Fruit fly (Drosophila melanogaster) whole organism, prepupa: Measurements from ENCODE around the gene Kul.

Source experiments
- Blimp-1 ChIP-seq: fragments of 200-800 bp; sonication (Bioruptor generic); optimal IDR thresholded peaks from 3 replicates; lab custom pipeline; 2017; ENCODE audit warnings: missing biosample characterization, missing genetic modification characterization, mild to moderate bottlenecking, moderate library complexity, missing genetic modification reagents
- CG10631 ChIP-seq: fragments of 200-800 bp; sonication (Bioruptor generic); optimal IDR thresholded peaks from 2 replicates; lab custom pipeline; 2016; ENCODE audit warnings: missing biosample characterization, missing genetic modification characterization
- CG11294 ChIP-seq: fragments of 200-800 bp; sonication (Bioruptor generic); IDR thresholded peaks from 2 replicates; pipeline ENCODE4 v1.3.6; 2022; ENCODE audit warnings: missing biosample characterization, missing genetic modification characterization
- CG11762 ChIP-seq: fragments of 200-800 bp; sonication (Bioruptor generic); optimal IDR thresholded peaks from 3 replicates; lab custom pipeline; 2016; ENCODE audit warnings: missing biosample characterization, missing genetic modification characterization; ENCODE audit not compliant: insufficient read depth
- CG11902 ChIP-seq: fragments of 200-800 bp; sonication (Bioruptor generic); optimal IDR thresholded peaks from 3 replicates; lab custom pipeline; 2016; ENCODE audit warnings: missing biosample characterization, missing genetic modification characterization
- CG15336 ChIP-seq: fragments of 200-800 bp; sonication (Bioruptor generic); IDR thresholded peaks from 2 replicates; pipeline ENCODE4 v1.3.6; 2022; ENCODE audit warnings: missing biosample characterization, missing genetic modification characterization
- CG1621 ChIP-seq: fragments of 200-800 bp; sonication (Bioruptor generic); optimal IDR thresholded peaks from 3 replicates; lab custom pipeline; 2018; ENCODE audit warnings: missing biosample characterization, mild to moderate bottlenecking, missing genetic modification characterization
- CG16779 ChIP-seq: fragments of 200-800 bp; sonication (Bioruptor generic); optimal IDR thresholded peaks from 3 replicates; lab custom pipeline; 2017; ENCODE audit warnings: missing biosample characterization, mild to moderate bottlenecking, missing genetic modification characterization
- CG3032 ChIP-seq: fragments of 200-800 bp; optimal IDR thresholded peaks from 2 replicates; lab custom pipeline; 2019; ENCODE audit warnings: missing biosample characterization, mild to moderate bottlenecking, missing genetic modification characterization, moderate library complexity
- CG32006 ChIP-seq: fragments of 200-800 bp; sonication (Bioruptor generic); optimal IDR thresholded peaks from 3 replicates; lab custom pipeline; 2017; ENCODE audit warnings: missing biosample characterization, mild to moderate bottlenecking, missing genetic modification characterization
- CG34406 ChIP-seq: fragments of 200-800 bp; sonication (Bioruptor generic); optimal IDR thresholded peaks from 3 replicates; lab custom pipeline; 2016; ENCODE audit warnings: missing biosample characterization, missing genetic modification characterization
- CG3919 ChIP-seq: fragments of 200-800 bp; sonication (Bioruptor generic); optimal IDR thresholded peaks from 3 replicates; lab custom pipeline; 2016; ENCODE audit warnings: missing biosample characterization, missing genetic modification characterization
- CG4318 ChIP-seq: fragments of 200-800 bp; sonication (Bioruptor generic); optimal IDR thresholded peaks from 3 replicates; lab custom pipeline; 2017; ENCODE audit warnings: missing biosample characterization, mild to moderate bottlenecking, missing genetic modification characterization
- CG6163 ChIP-seq: fragments of 200-800 bp; sonication (Bioruptor generic); IDR thresholded peaks from 3 replicates; pipeline ENCODE4 v1.3.6; 2022; ENCODE audit warnings: missing biosample characterization, missing genetic modification characterization
- CG6276 ChIP-seq: fragments of 200-800 bp; sonication (Bioruptor generic); optimal IDR thresholded peaks from 2 replicates; lab custom pipeline; 2017; ENCODE audit warnings: missing biosample characterization, mild to moderate bottlenecking, missing genetic modification characterization
- CG6854 ChIP-seq: fragments of 200-800 bp; sonication (Bioruptor generic); optimal IDR thresholded peaks from 2 replicates; lab custom pipeline; 2017; ENCODE audit warnings: missing biosample characterization, mild to moderate bottlenecking, missing genetic modification characterization
- CG7368 ChIP-seq: fragments of 200-800 bp; sonication (Bioruptor generic); optimal IDR thresholded peaks from 3 replicates; lab custom pipeline; 2016; ENCODE audit warnings: missing biosample characterization, missing genetic modification characterization
- CG8119 ChIP-seq: fragments of 200-800 bp; sonication (Bioruptor generic); IDR thresholded peaks from 3 replicates; pipeline ENCODE4 v1.3.6; 2022; ENCODE audit warnings: missing biosample characterization, missing genetic modification characterization
- CG8319 ChIP-seq: fragments of 200-800 bp; sonication (Bioruptor generic); optimal IDR thresholded peaks from 3 replicates; lab custom pipeline; 2016; ENCODE audit warnings: missing biosample characterization, missing genetic modification characterization
- CG8632 ChIP-seq: fragments of 200-800 bp; sonication (Bioruptor generic); optimal IDR thresholded peaks from 3 replicates; lab custom pipeline; 2016; ENCODE audit warnings: missing biosample characterization, missing genetic modification characterization
- CG9139 ChIP-seq: fragments of 200-800 bp; sonication (Bioruptor generic); optimal IDR thresholded peaks from 3 replicates; lab custom pipeline; 2017; ENCODE audit warnings: missing biosample characterization, mild to moderate bottlenecking, missing genetic modification characterization
- Eip75B ChIP-seq: fragments of 200-800 bp; sonication (Bioruptor generic); optimal IDR thresholded peaks from 3 replicates; lab custom pipeline; 2016; ENCODE audit warnings: missing biosample characterization, missing genetic modification characterization
- Eip78C ChIP-seq: fragments of 200-800 bp; sonication (Bioruptor generic); peaks from one replicate; lab custom pipeline; 2016; ENCODE audit warnings: missing biosample characterization, missing genetic modification characterization
- Eip93F ChIP-seq: fragments of 200-800 bp; sonication (Bioruptor generic); optimal IDR thresholded peaks from 2 replicates; lab custom pipeline; 2016; ENCODE audit warnings: missing biosample characterization, mild to moderate bottlenecking, missing genetic modification characterization
- Ets21C ChIP-seq: fragments of 200-800 bp; sonication (Bioruptor generic); optimal IDR thresholded peaks from 3 replicates; lab custom pipeline; 2016; ENCODE audit warnings: missing biosample characterization, missing genetic modification characterization
- Gug ChIP-seq: fragments of 200-800 bp; sonication (Bioruptor generic); IDR thresholded peaks from 2 replicates; pipeline ENCODE4 v1.3.6; 2022; ENCODE audit warnings: missing biosample characterization, missing genetic modification characterization
- Hr38 ChIP-seq: sonication (Bioruptor generic); optimal IDR thresholded peaks from 2 replicates; lab custom pipeline; 2016; ENCODE audit warnings: missing biosample characterization, missing genetic modification characterization
- Hr39 ChIP-seq: fragments of 200-800 bp; sonication (Bioruptor generic); optimal IDR thresholded peaks from 2 replicates; lab custom pipeline; 2016; ENCODE audit warnings: missing biosample characterization, missing genetic modification characterization
- Hr4 ChIP-seq: fragments of 200-800 bp; sonication (Bioruptor generic); optimal IDR thresholded peaks from 3 replicates; lab custom pipeline; 2016; ENCODE audit warnings: missing biosample characterization, missing genetic modification characterization
- Lpt ChIP-seq: fragments of 200-800 bp; sonication (Bioruptor generic); optimal IDR thresholded peaks from 3 replicates; lab custom pipeline; 2016; ENCODE audit warnings: missing biosample characterization, missing genetic modification characterization
- Met ChIP-seq: fragments of 200-800 bp; sonication (Bioruptor generic); optimal IDR thresholded peaks from 3 replicates; lab custom pipeline; 2016; ENCODE audit warnings: missing biosample characterization, missing genetic modification characterization
- OdsH ChIP-seq: fragments of 200-800 bp; sonication (Bioruptor generic); optimal IDR thresholded peaks from 3 replicates; lab custom pipeline; 2016; ENCODE audit warnings: missing biosample characterization, missing genetic modification characterization
- Sox102F ChIP-seq: fragments of 200-800 bp; sonication (Bioruptor generic); optimal IDR thresholded peaks from 2 replicates; lab custom pipeline; 2016; ENCODE audit warnings: missing biosample characterization, mild to moderate bottlenecking, missing genetic modification characterization
- Sox14 ChIP-seq: fragments of 200-800 bp; sonication (Bioruptor generic); optimal IDR thresholded peaks from 3 replicates; lab custom pipeline; 2016; ENCODE audit warnings: missing biosample characterization, missing genetic modification characterization
- Sox15 ChIP-seq: fragments of 200-800 bp; sonication (Bioruptor generic); optimal IDR thresholded peaks from 3 replicates; lab custom pipeline; 2016; ENCODE audit warnings: missing biosample characterization, missing genetic modification characterization
- achi ChIP-seq: fragments of 200-800 bp; sonication (Bioruptor generic); optimal IDR thresholded peaks from 3 replicates; lab custom pipeline; 2016; ENCODE audit warnings: missing biosample characterization, missing genetic modification characterization
- acj6 ChIP-seq: fragments of 200-800 bp; sonication (Bioruptor generic); optimal IDR thresholded peaks from 3 replicates; lab custom pipeline; 2016; ENCODE audit warnings: missing biosample characterization, missing genetic modification characterization
- cyc ChIP-seq: fragments of 200-800 bp; sonication (Bioruptor generic); optimal IDR thresholded peaks from 3 replicates; lab custom pipeline; 2016; ENCODE audit warnings: missing biosample characterization, missing genetic modification characterization
- esn ChIP-seq: fragments of 200-800 bp; sonication (Bioruptor generic); optimal IDR thresholded peaks from 2 replicates; lab custom pipeline; 2016; ENCODE audit warnings: missing biosample characterization, mild to moderate bottlenecking, missing genetic modification characterization, moderate library complexity
- fd85E ChIP-seq: fragments of 200-800 bp; sonication (Bioruptor generic); optimal IDR thresholded peaks from 3 replicates; lab custom pipeline; 2016; ENCODE audit warnings: missing biosample characterization, missing genetic modification characterization
- fkh ChIP-seq: fragments of 200-800 bp; sonication (Bioruptor generic); optimal IDR thresholded peaks from 3 replicates; lab custom pipeline; 2017; ENCODE audit warnings: missing biosample characterization, mild to moderate bottlenecking, missing genetic modification characterization, moderate library complexity
- lz ChIP-seq: fragments of 200-800 bp; sonication (Bioruptor generic); optimal IDR thresholded peaks from 3 replicates; lab custom pipeline; 2016; ENCODE audit warnings: missing biosample characterization, missing genetic modification characterization
- net ChIP-seq: fragments of 200-800 bp; sonication (Bioruptor generic); optimal IDR thresholded peaks from 3 replicates; lab custom pipeline; 2016; ENCODE audit warnings: missing biosample characterization, missing genetic modification characterization
- pdm3 ChIP-seq: fragments of 200-800 bp; sonication (Bioruptor generic); optimal IDR thresholded peaks from 3 replicates; lab custom pipeline; 2016; ENCODE audit warnings: missing biosample characterization, missing genetic modification characterization
- salr ChIP-seq, 2 experiments: fragments of 200-800 bp; sonication (Bioruptor generic); optimal IDR thresholded peaks; 3 replicates each; lab custom pipeline; 2016 to 2018; ENCODE audit warnings: missing biosample characterization in 2 of 2, missing genetic modification characterization in 2 of 2, mild to moderate bottlenecking in 1 of 2
- spab ChIP-seq: fragments of 200-800 bp; sonication (Bioruptor generic); optimal IDR thresholded peaks from 2 replicates; lab custom pipeline; 2017; ENCODE audit warnings: missing biosample characterization, mild to moderate bottlenecking, missing genetic modification characterization, missing genetic modification reagents
- ss ChIP-seq, 2 experiments: fragments of 200-800 bp; sonication (Bioruptor generic); optimal IDR thresholded peaks; 2 replicates in 1 of 2; 3 replicates in 1 of 2; lab custom pipeline; 2017 to 2018; ENCODE audit warnings: mild to moderate bottlenecking in 2 of 2, missing biosample characterization in 2 of 2, missing genetic modification characterization in 2 of 2, moderate library complexity in 1 of 2
- svp ChIP-seq: fragments of 200-800 bp; sonication (Bioruptor generic); peaks from one replicate; lab custom pipeline; 2016; ENCODE audit warnings: missing biosample characterization, missing genetic modification characterization
- topi ChIP-seq: fragments of 200-800 bp; sonication (Bioruptor generic); optimal IDR thresholded peaks from 3 replicates; lab custom pipeline; 2016; ENCODE audit warnings: missing biosample characterization, missing genetic modification characterization

Kul gene

dm6 chr3R:29736678-29737093, 11.1 kb downstream of the Kul start, which contains the start of the genes CG7601 and CIA30 (continued):
- TF ChIP-seq CG9139 (GFP tag; lab: Kevin White, UChicago) = peak; percentile 98
- peak; percentile 97 for TF ChIP-seq CG6854
- TF ChIP-seq Eip78C (GFP tag; lab: Kevin White, UChicago) = peak; percentile 100
- TF ChIP-seq Met (GFP tag; lab: Kevin White, UChicago) = peak; percentile 99
- TF ChIP-seq salr (GFP tag; optimal IDR thresholded peaks at IDR 0.05; lab: Kevin White, UChicago) = peak; percentile 96 to 97
- peak; percentile 100 for TF ChIP-seq cyc
- TF ChIP-seq Sox102F (GFP tag; lab: Kevin White, UChicago) = peak; percentile 98
- TF ChIP-seq CG6163 (GFP tag; lab: Robert Waterston, UW) = peak; percentile 100
- peak; percentile 98 for TF ChIP-seq net (GFP tag; lab: Kevin White, UChicago)
- TF ChIP-seq Sox15 (GFP tag; lab: Kevin White, UChicago) = peak; percentile 99
- TF ChIP-seq esn (GFP tag; lab: Kevin White, UChicago) = peak; percentile 99
- TF ChIP-seq CG3919 (GFP tag; lab: Kevin White, UChicago) = peak; percentile 99
- TF ChIP-seq ss (GFP tag; optimal IDR thresholded peaks at IDR 0.05; lab: Kevin White, UChicago) = peak; percentile 96 to 98
- TF ChIP-seq CG8319 (GFP tag; lab: Kevin White, UChicago) = peak; percentile 99
- peak; percentile 99 for TF ChIP-seq CG11762
- TF ChIP-seq pdm3 (GFP tag; lab: Kevin White, UChicago) = peak; percentile 99

DNA sequence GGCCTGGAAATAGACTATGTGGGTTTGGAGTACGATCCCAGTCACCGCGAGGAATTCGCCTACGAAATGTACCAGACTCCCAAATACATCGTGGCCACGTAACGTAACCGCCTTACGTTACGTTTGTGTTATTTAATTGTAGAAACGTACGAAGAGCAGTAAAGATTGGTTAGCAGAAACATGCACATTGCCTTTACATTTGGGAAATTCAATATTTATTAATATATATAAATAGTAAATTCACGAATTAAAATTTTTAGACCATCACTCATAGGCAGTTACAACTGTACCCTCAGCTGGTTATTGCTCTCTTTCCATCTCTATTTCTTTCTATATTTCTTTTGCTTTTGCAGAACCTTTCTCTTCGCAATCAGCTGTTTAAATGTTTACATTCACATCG, 12.3 kb downstream of the Kul start, which contains the start of gene Gnpnat:
TSS of gene Gnpnat (plus strand) at position 385 of the 400 bp plus-strand sequence.
- peak; percentile 12 for TF ChIP-seq CG4318
- peak; percentile 63 for TF ChIP-seq achi
- TF ChIP-seq CG6276 = peak; percentile 63
- TF ChIP-seq esn (GFP tag; lab: Kevin White, UChicago) = peak; percentile 69
- TF ChIP-seq fd85E = no peak
- TF ChIP-seq CG8632 (GFP tag; lab: Kevin White, UChicago) = peak; percentile 40
- TF ChIP-seq CG3032 (tag; lab: Kevin White, UChicago) = peak; percentile 13
- TF ChIP-seq CG6163 (GFP tag; lab: Robert Waterston, UW) = no peak
- no peak for TF ChIP-seq fkh (GFP tag; lab: Kevin White, UChicago)
- TF ChIP-seq CG11902 = peak; percentile 36
- TF ChIP-seq topi = peak; percentile 45
- TF ChIP-seq CG1621 (tag; lab: Kevin White, UChicago) = peak; percentile 17
- TF ChIP-seq Hr4 (GFP tag; lab: Kevin White, UChicago) = peak; percentile 62
- TF ChIP-seq CG7368 = no peak
- no peak for TF ChIP-seq CG9139 (GFP tag; lab: Kevin White, UChicago)
- peak; percentile 51 for TF ChIP-seq svp (GFP tag; lab: Kevin White, UChicago)
- peak; percentile 38 for TF ChIP-seq Sox14 (GFP tag; lab: Kevin White, UChicago)
- peak; percentile 44 for TF ChIP-seq Sox102F (GFP tag; lab: Kevin White, UChicago)
- peak; percentile 60 for TF ChIP-seq acj6 (GFP tag; lab: Kevin White, UChicago)
- TF ChIP-seq net (GFP tag; lab: Kevin White, UChicago) = peak; percentile 54
- peak; percentile 15 for TF ChIP-seq pdm3 (GFP tag; lab: Kevin White, UChicago)
- TF ChIP-seq CG15336 (GFP tag; lab: Robert Waterston, UW) = no peak
- no peak for TF ChIP-seq CG6854
- TF ChIP-seq CG32006 (GFP tag; lab: Kevin White, UChicago) = peak; percentile 75
- no peak for TF ChIP-seq Blimp-1
- TF ChIP-seq CG16779 (tag; lab: Kevin White, UChicago) = peak; percentile 25
- TF ChIP-seq spab (GFP tag; lab: Kevin White, UChicago) = peak; percentile 6
- peak; percentile 40 for TF ChIP-seq CG34406 (GFP tag; lab: Kevin White, UChicago)
- no peak for TF ChIP-seq Hr38 (GFP tag; lab: Kevin White, UChicago)
- no peak for TF ChIP-seq CG8319 (GFP tag; lab: Kevin White, UChicago)
- peak; percentile 21 for TF ChIP-seq cyc
- peak in 1 of 2 experiments; percentile 52 for TF ChIP-seq ss (GFP tag; optimal IDR thresholded peaks at IDR 0.05; lab: Kevin White, UChicago)
- no peak for TF ChIP-seq CG11294 (GFP tag; lab: Robert Waterston, UW)
- peak; percentile 63 for TF ChIP-seq Eip75B (GFP tag; lab: Kevin White, UChicago)
- TF ChIP-seq OdsH (GFP tag; lab: Kevin White, UChicago) = peak; percentile 71
- TF ChIP-seq Hr39 = peak; percentile 3
- no peak for TF ChIP-seq Eip93F (GFP tag; lab: Kevin White, UChicago)
- TF ChIP-seq CG3919 (GFP tag; lab: Kevin White, UChicago) = peak; percentile 62
- TF ChIP-seq Lpt (GFP tag; lab: Kevin White, UChicago) = peak; percentile 25
- no peak for TF ChIP-seq CG8119 (GFP tag; lab: Robert Waterston, UW)
- peak; percentile 64 for TF ChIP-seq CG10631
- peak; percentile 54 for TF ChIP-seq lz (GFP tag; lab: Kevin White, UChicago)
- no peak for TF ChIP-seq Ets21C
- no peak for TF ChIP-seq Gug (GFP tag; lab: Robert Waterston, UW)
